Fruit fly (Drosophila melanogaster) whole organism, embryonic: ENCODE data around the gene CG13048.

Source experiments
- Abd-B ChIP-seq: fragments of 200-800 bp; sonication (Bioruptor generic); optimal IDR thresholded peaks from 2 replicates; lab custom pipeline; 2018; ENCODE audit warnings: missing biosample characterization, mild to moderate bottlenecking, missing genetic modification characterization, moderate library complexity
- Aef1 ChIP-seq: fragments of 200-800 bp; sonication (Bioruptor generic); IDR thresholded peaks from 3 replicates; pipeline ENCODE4 v1.3.6; 2022; ENCODE audit warnings: missing biosample characterization, missing genetic modification characterization
- Blimp-1 ChIP-seq: fragments of 200-800 bp; sonication (Bioruptor generic); optimal IDR thresholded peaks from 3 replicates; lab custom pipeline; 2018; ENCODE audit warnings: missing biosample characterization, missing genetic modification characterization, mild to moderate bottlenecking, moderate library complexity, missing genetic modification reagents
- C15 ChIP-seq: fragments of 200-800 bp; sonication (Bioruptor generic); IDR thresholded peaks from 3 replicates; pipeline ENCODE4 v1.3.6; 2022; ENCODE audit warnings: missing biosample characterization, missing genetic modification characterization
- CG10565 ChIP-seq: fragments of 200-800 bp; sonication (Bioruptor generic); optimal IDR thresholded peaks from 3 replicates; lab custom pipeline; 2016; ENCODE audit warnings: missing biosample characterization, mild to moderate bottlenecking, missing genetic modification characterization
- CG11504 ChIP-seq: fragments of 200-800 bp; sonication (Bioruptor generic); optimal IDR thresholded peaks from 3 replicates; lab custom pipeline; 2019; ENCODE audit warnings: missing biosample characterization, mild to moderate bottlenecking, missing genetic modification characterization, moderate library complexity
- CG11696 ChIP-seq: fragments of 200-800 bp; sonication (Bioruptor generic); IDR thresholded peaks from 2 replicates; pipeline ENCODE4 v1.3.6; 2022; ENCODE audit warnings: missing biosample characterization, missing genetic modification characterization
- CG12299 ChIP-seq: fragments of 200-800 bp; sonication (Bioruptor generic); optimal IDR thresholded peaks from 2 replicates; lab custom pipeline; 2018; ENCODE audit warnings: missing biosample characterization, mild to moderate bottlenecking, missing genetic modification characterization
- CG12659 ChIP-seq: fragments of 200-800 bp; sonication (Bioruptor generic); optimal IDR thresholded peaks from 3 replicates; lab custom pipeline; 2017; ENCODE audit warnings: mild to moderate bottlenecking, missing biosample characterization, missing genetic modification reagents, missing genetic modification characterization
- CG14050 ChIP-seq: fragments of 200-800 bp; sonication (Bioruptor generic); IDR thresholded peaks from 3 replicates; pipeline ENCODE4 v1.3.6; 2022; ENCODE audit warnings: missing biosample characterization, missing genetic modification characterization
- CG14441 ChIP-seq: fragments of 200-800 bp; sonication (Bioruptor generic); IDR thresholded peaks from 2 replicates; pipeline ENCODE4 v1.3.6; 2022; ENCODE audit warnings: missing biosample characterization, missing genetic modification characterization
- CG1529 ChIP-seq: fragments of 200-800 bp; sonication (Bioruptor generic); optimal IDR thresholded peaks from 3 replicates; lab custom pipeline; 2018; ENCODE audit warnings: missing biosample characterization, missing genetic modification characterization
- CG1602 ChIP-seq: fragments of 200-800 bp; sonication (Bioruptor generic); optimal IDR thresholded peaks from 3 replicates; lab custom pipeline; 2016; ENCODE audit warnings: missing biosample characterization, missing genetic modification characterization
- CG17359 ChIP-seq: fragments of 200-800 bp; sonication (Bioruptor generic); optimal IDR thresholded peaks from 3 replicates; lab custom pipeline; 2018; ENCODE audit warnings: missing biosample characterization, mild to moderate bottlenecking, missing genetic modification characterization, moderate library complexity
- CG17912 ChIP-seq: fragments of 200-800 bp; sonication (Bioruptor generic); optimal IDR thresholded peaks from 2 replicates; lab custom pipeline; 2018; ENCODE audit warnings: missing biosample characterization, mild to moderate bottlenecking, missing genetic modification characterization
- CG18262 ChIP-seq: fragments of 200-800 bp; optimal IDR thresholded peaks from 3 replicates; lab custom pipeline; 2019; ENCODE audit warnings: missing biosample characterization, mild to moderate bottlenecking, missing genetic modification characterization, moderate library complexity
- CG2116 ChIP-seq: fragments of 200-800 bp; sonication (Bioruptor generic); optimal IDR thresholded peaks from 3 replicates; lab custom pipeline; 2018; ENCODE audit warnings: missing biosample characterization, mild to moderate bottlenecking, missing genetic modification characterization
- CG8290 ChIP-seq, 3 experiments: fragments of 200-800 bp; sonication (Bioruptor generic); optimal IDR thresholded peaks; 2 replicates each; lab custom pipeline; 2016 to 2019; ENCODE audit warnings: missing biosample characterization in 3 of 3, missing genetic modification characterization in 3 of 3, mild to moderate bottlenecking in 2 of 3, moderate library complexity in 1 of 3
- CoRest ChIP-seq: fragments of 200-800 bp; sonication (Bioruptor generic); optimal IDR thresholded peaks from 3 replicates; lab custom pipeline; 2018; ENCODE audit warnings: missing biosample characterization, mild to moderate bottlenecking, missing genetic modification characterization, moderate library complexity
- E2f2 ChIP-seq: fragments of 200-800 bp; sonication (Bioruptor generic); IDR thresholded peaks from 2 replicates; pipeline ENCODE4 v1.3.6; 2022; ENCODE audit warnings: missing biosample characterization, missing genetic modification characterization
- Eip74EF ChIP-seq, 2 experiments: fragments of 200-800 bp in 1 of 2; fragments of >200 bp in 1 of 2; sonication (Bioruptor generic) in 1 of 2; optimal IDR thresholded peaks; 2 replicates each; lab custom pipeline; 2017 to 2019; ENCODE audit warnings: missing biosample characterization in 2 of 2, missing genetic modification characterization in 2 of 2, mild to moderate bottlenecking in 1 of 2, moderate library complexity in 1 of 2
- Gug ChIP-seq: fragments of 200-800 bp; sonication (Bioruptor generic); IDR thresholded peaks from 4 replicates; pipeline ENCODE4 v1.3.6; 2022; ENCODE audit warnings: missing biosample characterization, missing genetic modification characterization
- Hand ChIP-seq: fragments of 200-800 bp; sonication (Bioruptor generic); optimal IDR thresholded peaks from 2 replicates; lab custom pipeline; 2017; ENCODE audit warnings: mild to moderate bottlenecking, missing biosample characterization, missing genetic modification reagents, missing genetic modification characterization
- Jarid2 ChIP-seq: fragments of 200-800 bp; sonication (Bioruptor generic); optimal IDR thresholded peaks from 3 replicates; lab custom pipeline; 2017; ENCODE audit warnings: mild to moderate bottlenecking, missing biosample characterization, missing genetic modification reagents, missing genetic modification characterization
- Med ChIP-seq: fragments of 200-800 bp; sonication (Bioruptor generic); peaks from one replicate; lab custom pipeline; 2016; ENCODE audit warnings: missing biosample characterization, missing genetic modification characterization, mild to moderate bottlenecking, inconsistent platforms, moderate library complexity
- Mes4 ChIP-seq: fragments of 200-800 bp; sonication (Bioruptor generic); optimal IDR thresholded peaks from 2 replicates; lab custom pipeline; 2016; ENCODE audit warnings: missing biosample characterization, missing genetic modification characterization
- Nf-YB ChIP-seq: fragments of 200-800 bp; sonication (Bioruptor generic); optimal IDR thresholded peaks from 3 replicates; lab custom pipeline; 2019; ENCODE audit warnings: missing biosample characterization, mild to moderate bottlenecking, missing genetic modification characterization, moderate library complexity
- Sox102F ChIP-seq: fragments of 200-800 bp; sonication (Bioruptor generic); optimal IDR thresholded peaks from 2 replicates; lab custom pipeline; 2018; ENCODE audit warnings: missing biosample characterization, mild to moderate bottlenecking, missing genetic modification characterization, moderate library complexity
- Stat92E ChIP-seq, 3 experiments: fragments of >200 bp in 2 of 3; fragments of 200-800 bp in 1 of 3; sonication (Bioruptor generic) in 1 of 3; optimal IDR thresholded peaks; 2 replicates each; lab custom pipeline; 2017 to 2019; ENCODE audit warnings: missing biosample characterization in 3 of 3, missing genetic modification characterization in 3 of 3, mild to moderate bottlenecking in 1 of 3, moderate library complexity in 1 of 3
- Taf1 ChIP-seq: fragments of 200-800 bp; sonication (Bioruptor generic); IDR thresholded peaks from 2 replicates; pipeline ENCODE4 v1.3.6; 2022; ENCODE audit warnings: missing biosample characterization, missing genetic modification characterization
- ato ChIP-seq: fragments of 200-800 bp; sonication (Bioruptor generic); IDR thresholded peaks from 2 replicates; pipeline ENCODE4 v1.3.6; 2022; ENCODE audit warnings: missing biosample characterization, missing genetic modification characterization; ENCODE audit not compliant: partially characterized antibody
- chinmo ChIP-seq: fragments of 200-800 bp; sonication (Bioruptor generic); IDR thresholded peaks from 4 replicates; pipeline ENCODE4 v1.3.6; 2022; ENCODE audit warnings: missing biosample characterization, missing genetic modification characterization; ENCODE audit not compliant: partially characterized antibody
- chm ChIP-seq: fragments of 200-800 bp; sonication (Bioruptor generic); IDR thresholded peaks from 2 replicates; pipeline ENCODE4 v1.3.6; 2022; ENCODE audit warnings: missing biosample characterization, missing genetic modification characterization
- crol ChIP-seq: fragments of 200-800 bp; sonication (Bioruptor generic); IDR thresholded peaks from 2 replicates; pipeline ENCODE4 v1.3.6; 2022; ENCODE audit warnings: missing biosample characterization, missing genetic modification characterization
- esg ChIP-seq: fragments of 200-800 bp; sonication (Bioruptor generic); conservative IDR thresholded peaks from 2 replicates; pipeline ENCODE4 v1.3.6; 2022; ENCODE audit warnings: missing biosample characterization, missing genetic modification characterization
- gcm ChIP-seq: fragments of 200-800 bp; sonication (Bioruptor generic); optimal IDR thresholded peaks from 2 replicates; lab custom pipeline; 2019; ENCODE audit warnings: missing biosample characterization, mild to moderate bottlenecking, missing genetic modification characterization, moderate library complexity
- gro ChIP-seq: fragments of 200-800 bp; sonication (Bioruptor generic); optimal IDR thresholded peaks from 2 replicates; lab custom pipeline; 2016; ENCODE audit warnings: missing biosample characterization, missing genetic modification characterization
- hkb ChIP-seq, 2 experiments: fragments of 200-800 bp in 1 of 2; fragments of >200 bp in 1 of 2; sonication (Bioruptor generic) in 1 of 2; IDR thresholded peaks in 1 of 2; optimal IDR thresholded peaks in 1 of 2; 2 replicates each; pipeline versions ENCODE4 v1.3.6 to Lab custom; 2017 to 2022; ENCODE audit warnings: missing biosample characterization in 1 of 2, missing genetic modification characterization in 1 of 2
- jumu ChIP-seq: fragments of 200-800 bp; sonication (Bioruptor generic); optimal IDR thresholded peaks from 3 replicates; lab custom pipeline; 2016; ENCODE audit warnings: missing biosample characterization, missing genetic modification characterization
- ken ChIP-seq: fragments of 200-800 bp; sonication (Bioruptor generic); IDR thresholded peaks from 3 replicates; pipeline ENCODE4 v1.3.6; 2022; ENCODE audit warnings: missing biosample characterization, missing genetic modification characterization
- lbe ChIP-seq: fragments of 200-800 bp; sonication (Bioruptor generic); optimal IDR thresholded peaks from 2 replicates; lab custom pipeline; 2016; ENCODE audit warnings: missing biosample characterization, mild to moderate bottlenecking, missing genetic modification characterization
- nmo ChIP-seq: fragments of 200-800 bp; sonication (Bioruptor generic); optimal IDR thresholded peaks from 2 replicates; lab custom pipeline; 2018; ENCODE audit warnings: missing biosample characterization, mild to moderate bottlenecking, missing genetic modification characterization, moderate library complexity
- pb ChIP-seq: fragments of 200-800 bp; sonication (Bioruptor generic); optimal IDR thresholded peaks from 3 replicates; lab custom pipeline; 2016; ENCODE audit warnings: missing biosample characterization, missing genetic modification characterization
- pita ChIP-seq: fragments of 200-800 bp; sonication (Bioruptor generic); optimal IDR thresholded peaks from 2 replicates; lab custom pipeline; 2017; ENCODE audit warnings: missing biosample characterization, mild to moderate bottlenecking, missing genetic modification characterization
- run ChIP-seq: fragments of 200-800 bp; sonication (Bioruptor generic); optimal IDR thresholded peaks from 3 replicates; lab custom pipeline; 2018; ENCODE audit warnings: missing biosample characterization, mild to moderate bottlenecking, missing genetic modification characterization
- sd ChIP-seq: fragments of 200-800 bp; sonication (Bioruptor generic); optimal IDR thresholded peaks from 3 replicates; lab custom pipeline; 2018; ENCODE audit warnings: missing biosample characterization, mild to moderate bottlenecking, missing genetic modification characterization, moderate library complexity
- stc ChIP-seq: fragments of 200-800 bp; sonication (Bioruptor generic); IDR thresholded peaks from 2 replicates; pipeline ENCODE4 v1.3.6; 2022; ENCODE audit warnings: missing biosample characterization, missing genetic modification characterization
- stwl ChIP-seq: fragments of 200-800 bp; sonication (Bioruptor generic); optimal IDR thresholded peaks from 3 replicates; lab custom pipeline; 2018; ENCODE audit warnings: missing biosample characterization, mild to moderate bottlenecking, missing genetic modification characterization, moderate library complexity
- z ChIP-seq: fragments of 200-800 bp; sonication (Bioruptor generic); IDR thresholded peaks from 3 replicates; pipeline ENCODE4 v1.3.6; 2022; ENCODE audit warnings: missing biosample characterization, missing genetic modification characterization

The CG13048 gene

DNA sequence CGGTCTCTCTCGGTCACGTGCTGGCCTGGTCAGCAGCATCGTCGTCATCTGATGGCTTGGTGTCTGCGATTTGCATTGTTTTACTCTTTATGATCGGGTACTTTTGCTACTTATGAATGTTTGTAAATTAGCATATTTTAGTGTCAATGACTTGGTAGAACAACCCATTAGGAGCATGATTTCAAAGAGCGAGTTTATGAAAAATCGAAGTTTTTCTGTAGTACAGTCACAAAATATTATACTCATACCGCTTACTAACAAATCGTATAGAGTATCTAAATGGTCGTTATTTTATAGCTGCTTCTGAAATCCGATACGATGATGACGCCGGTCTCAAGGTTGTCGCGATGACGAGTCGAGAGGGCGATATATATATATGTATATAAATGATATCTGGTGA is 2.5 kb upstream of the CG13048 start (continued):
- TF ChIP-seq C15 (GFP tag; lab: Robert Waterston, UW) (0 out of 3 replicates have a peak, but pooled peaks have one; percentile 15), chinmo (GFP tag; lab: Robert Waterston, UW) (0 out of 4 replicates have a peak, but pooled peaks have one; percentile 47), pita (GFP tag; lab: Kevin White, UChicago) (no peak), run (tag; lab: Kevin White, UChicago) (peak; percentile 6), Stat92E (GFP tag; optimal IDR thresholded peaks at IDR 0.05; lab: Kevin White, UChicago) (no peak), stc (GFP tag; lab: Robert Waterston, UW) (no peak), CG11504 (tag; lab: Kevin White, UChicago) (peak; percentile 68), Aef1 (GFP tag; lab: Robert Waterston, UW) (0 out of 3 replicates have a peak, but pooled peaks have one; percentile 10), jumu (GFP tag; lab: Kevin White, UChicago) (peak; percentile 3), CG12299 (tag; lab: Kevin White, UChicago) (no peak), Nf-YB (GFP tag; lab: Kevin White, UChicago) (no peak), pb (no peak), CG11696 (GFP tag; lab: Robert Waterston, UW) (no peak), z (GFP tag; lab: Robert Waterston, UW) (no peak), CG2116 (GFP tag; lab: Kevin White, UChicago) (no peak), CG17359 (tag; lab: Kevin White, UChicago) (peak; percentile 31), CG1529 (GFP tag; lab: Kevin White, UChicago) (no peak), Eip74EF (GFP tag; optimal IDR thresholded peaks at IDR 0.05; lab: Kevin White, UChicago) (peak in 1 of 2 experiments; percentile 51), ken (GFP tag; lab: Robert Waterston, UW) (no peak), Taf1 (GFP tag; lab: Robert Waterston, UW) (no peak), CoRest (peak; percentile 16), Abd-B (no peak), stwl (tag; lab: Kevin White, UChicago) (no peak), CG14050 (GFP tag; lab: Robert Waterston, UW) (0 out of 3 replicates have a peak, but pooled peaks have one; percentile 17), Jarid2 (GFP tag; lab: Kevin White, UChicago) (no peak), gcm (GFP tag; lab: Kevin White, UChicago) (peak; percentile 9), Gug (GFP tag; lab: Robert Waterston, UW) (no peak), Blimp-1 (GFP tag; lab: Kevin White, UChicago) (peak; percentile 23), CG18262 (tag; lab: Kevin White, UChicago) (no peak), nmo (GFP tag; lab: Kevin White, UChicago) (no peak), Hand (GFP tag; lab: Kevin White, UChicago) (no peak), crol (no peak), CG1602 (GFP tag; lab: Kevin White, UChicago) (no peak), CG8290 (GFP tag; optimal IDR thresholded peaks at IDR 0.05; lab: Kevin White, UChicago) (no peak), CG8290 (tag; optimal IDR thresholded peaks at IDR 0.05; lab: Kevin White, UChicago) (peak in 1 of 2 experiments; percentile 46), Med (GFP tag; lab: Kevin White, UChicago) (peak; percentile 79), Sox102F (GFP tag; lab: Kevin White, UChicago) (peak; percentile 58), esg (GFP tag; lab: Robert Waterston, UW) (peak; percentile 27; the same call in 1 of the 2 replicates), gro (no peak), chm (GFP tag; lab: Robert Waterston, UW) (no peak), lbe (GFP tag; lab: Kevin White, UChicago) (no peak), CG10565 (GFP tag; lab: Kevin White, UChicago) (no peak), CG14441 (GFP tag; lab: Robert Waterston, UW) (peak; percentile 57), hkb (optimal IDR thresholded peaks at IDR 0.05; lab: Kevin White, UChicago) (no peak), hkb (GFP tag; IDR thresholded peaks at IDR 0.05; lab: Robert Waterston, UW) (0 out of 2 replicates have a peak, but pooled peaks have one; percentile 22), CG12659 (GFP tag; lab: Kevin White, UChicago) (peak; percentile 17), Mes4 (no peak), CG17912 (GFP tag; lab: Kevin White, UChicago) (no peak), ato (GFP tag; lab: Robert Waterston, UW) (no peak), sd (tag; lab: Kevin White, UChicago) (peak; percentile 22), E2f2 (GFP tag; lab: Robert Waterston, UW) (0 out of 2 replicates have a peak, but pooled peaks have one; percentile 27)
